Worm (Caenorhabditis elegans) whole organism, L3 larva: Measurements from ENCODE around the gene sax-3.

Source experiments
- R02D3.7 ChIP-seq: fragments of 150-350 bp; optimal IDR thresholded peaks from 2 replicates; lab custom pipeline; 2014; ENCODE audit warnings: missing biosample characterization, missing genetic modification characterization
- ZK546.5 ChIP-seq: sonication (generic microtip); optimal IDR thresholded peaks from 2 replicates; lab custom pipeline; 2017; ENCODE audit warnings: missing biosample characterization, missing genetic modification characterization
- ceh-16 ChIP-seq: sonication (generic microtip); optimal IDR thresholded peaks from 2 replicates; lab custom pipeline; 2017; ENCODE audit warnings: missing biosample characterization, missing genetic modification characterization
- ceh-28 ChIP-seq: fragments of 150-350 bp; optimal IDR thresholded peaks from 2 replicates; lab custom pipeline; 2014; ENCODE audit warnings: missing biosample characterization, missing genetic modification reagents, missing genetic modification characterization
- ceh-9 ChIP-seq: sonication (generic microtip); optimal IDR thresholded peaks from 2 replicates; lab custom pipeline; 2018; ENCODE audit warnings: missing biosample characterization, missing genetic modification characterization
- daf-12 ChIP-seq: fragments of 150-350 bp; optimal IDR thresholded peaks from 2 replicates; lab custom pipeline; 2014; ENCODE audit warnings: missing biosample characterization, missing genetic modification reagents, missing genetic modification characterization
- egl-5 ChIP-seq: fragments of 150-350 bp; optimal IDR thresholded peaks from 2 replicates; lab custom pipeline; 2017; ENCODE audit warnings: missing biosample characterization, missing genetic modification reagents, missing genetic modification characterization, inconsistent platforms
- elt-1 ChIP-seq: fragments of 150-350 bp; optimal IDR thresholded peaks from 2 replicates; lab custom pipeline; 2014; ENCODE audit warnings: missing biosample characterization, missing genetic modification characterization
- elt-3 ChIP-seq, 3 experiments: fragments of 150-350 bp in 1 of 3; sonication (generic microtip) in 2 of 3; optimal IDR thresholded peaks; 2 replicates in 2 of 3; 4 replicates in 1 of 3; lab custom pipeline; 2014 to 2017; ENCODE audit warnings: missing biosample characterization in 3 of 3, missing genetic modification characterization in 3 of 3
- fkh-10 ChIP-seq: sonication (generic microtip); optimal IDR thresholded peaks from 2 replicates; lab custom pipeline; 2017; ENCODE audit warnings: missing biosample characterization, missing genetic modification reagents, missing genetic modification characterization
- fkh-2 ChIP-seq: fragments of 150-350 bp; optimal IDR thresholded peaks from 2 replicates; lab custom pipeline; 2014; ENCODE audit warnings: missing biosample characterization, missing genetic modification reagents, missing genetic modification characterization
- fos-1 ChIP-seq: fragments of 150-350 bp; optimal IDR thresholded peaks from 2 replicates; lab custom pipeline; 2014; ENCODE audit warnings: missing biosample characterization, missing genetic modification characterization
- hmg-11 ChIP-seq: sonication (generic microtip); optimal IDR thresholded peaks from 2 replicates; lab custom pipeline; 2016; ENCODE audit warnings: missing genetic modification characterization, missing compliant biosample characterization
- jun-1 ChIP-seq: fragments of 150-350 bp; optimal IDR thresholded peaks from 2 replicates; lab custom pipeline; 2014; ENCODE audit warnings: missing biosample characterization, missing genetic modification reagents, missing genetic modification characterization
- lin-15B ChIP-seq: fragments of 150-350 bp; optimal IDR thresholded peaks from 2 replicates; lab custom pipeline; 2014; ENCODE audit warnings: missing biosample characterization, missing genetic modification characterization
- lin-39 ChIP-seq: fragments of 150-350 bp; optimal IDR thresholded peaks from 2 replicates; lab custom pipeline; 2018; ENCODE audit warnings: missing biosample characterization, missing genetic modification reagents, missing genetic modification characterization
- lsy-12 ChIP-seq: sonication (generic microtip); optimal IDR thresholded peaks from 2 replicates; lab custom pipeline; 2016; ENCODE audit warnings: mild to moderate bottlenecking, missing genetic modification characterization, missing compliant biosample characterization
- mml-1 ChIP-seq: fragments of 150-350 bp; sonication (generic microtip); optimal IDR thresholded peaks from 3 replicates; lab custom pipeline; 2014; ENCODE audit warnings: missing biosample characterization, missing genetic modification characterization
- nfya-1 ChIP-seq: sonication (generic microtip); optimal IDR thresholded peaks from 2 replicates; lab custom pipeline; 2017; ENCODE audit warnings: missing genetic modification characterization, mild to moderate bottlenecking, missing compliant biosample characterization, antibody characterized with exemption, moderate library complexity; ENCODE audit not compliant: insufficient read depth
- nhr-11 ChIP-seq: fragments of 150-350 bp; optimal IDR thresholded peaks from 2 replicates; lab custom pipeline; 2014; ENCODE audit warnings: missing biosample characterization, missing genetic modification characterization
- nhr-25 ChIP-seq: sonication (generic microtip); optimal IDR thresholded peaks from 2 replicates; lab custom pipeline; 2017; ENCODE audit warnings: missing biosample characterization, missing genetic modification characterization
- nhr-28 ChIP-seq: fragments of 150-350 bp; optimal IDR thresholded peaks from 2 replicates; lab custom pipeline; 2014; ENCODE audit warnings: missing biosample characterization, missing genetic modification characterization
- nhr-67 ChIP-seq: fragments of 150-350 bp; optimal IDR thresholded peaks from 2 replicates; lab custom pipeline; 2014; ENCODE audit warnings: missing biosample characterization, missing genetic modification characterization
- nhr-76 ChIP-seq: fragments of 150-350 bp; sonication (generic microtip); optimal IDR thresholded peaks from 5 replicates; lab custom pipeline; 2014; ENCODE audit warnings: missing biosample characterization, missing genetic modification characterization
- pha-4 ChIP-seq: fragments of 150-350 bp; optimal IDR thresholded peaks from 2 replicates; lab custom pipeline; 2014; ENCODE audit warnings: missing biosample characterization, missing genetic modification reagents, missing genetic modification characterization
- sea-2 ChIP-seq: fragments of 150-350 bp; sonication (generic microtip); optimal IDR thresholded peaks from 4 replicates; lab custom pipeline; 2014; ENCODE audit warnings: missing biosample characterization, missing genetic modification reagents, missing genetic modification characterization
- skn-1 ChIP-seq: fragments of 150-350 bp; optimal IDR thresholded peaks from 2 replicates; lab custom pipeline; 2014; ENCODE audit warnings: missing biosample characterization, missing genetic modification characterization
- snpc-4 ChIP-seq: fragments of 150-350 bp; optimal IDR thresholded peaks from 2 replicates; lab custom pipeline; 2014; ENCODE audit warnings: missing biosample characterization, missing genetic modification characterization
- tbx-2 ChIP-seq: sonication (generic microtip); optimal IDR thresholded peaks from 2 replicates; lab custom pipeline; 2016; ENCODE audit warnings: mild to moderate bottlenecking, missing genetic modification characterization, missing compliant biosample characterization
- unc-39 ChIP-seq: sonication (generic microtip); optimal IDR thresholded peaks from 4 replicates; lab custom pipeline; 2017; ENCODE audit warnings: missing biosample characterization, missing genetic modification characterization
- unc-62 ChIP-seq: fragments of 150-350 bp; sonication (generic microtip); optimal IDR thresholded peaks from 4 replicates; lab custom pipeline; 2014; ENCODE audit warnings: missing biosample characterization, missing genetic modification reagents, missing genetic modification characterization
- ztf-11 ChIP-seq: fragments of 150-350 bp; optimal IDR thresholded peaks from 2 replicates; lab custom pipeline; 2014; ENCODE audit warnings: missing biosample characterization, missing genetic modification characterization

Gene sax-3

DNA sequence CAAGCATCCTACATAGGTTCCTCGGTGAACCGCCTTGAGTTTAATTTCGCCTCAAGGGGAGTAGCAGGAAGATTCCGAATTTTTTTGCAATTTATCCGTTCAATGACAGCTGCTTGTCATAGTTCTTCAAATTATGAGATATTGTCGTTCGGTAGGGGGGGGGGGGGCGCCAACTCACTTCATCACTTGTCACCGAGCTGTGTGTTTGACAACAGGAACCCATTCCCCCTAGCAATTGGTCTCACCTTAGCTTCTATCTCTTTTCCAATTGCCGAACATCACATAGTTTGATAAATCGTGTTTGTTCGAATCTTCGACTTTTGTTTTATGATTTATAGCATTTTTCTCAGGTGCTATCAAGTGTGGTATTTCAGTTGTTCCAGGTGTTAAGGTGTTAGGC is 28.9 kb upstream of the sax-3 start:
- TF ChIP-seq egl-5 (tag; lab: Kevin White, UChicago) (peak; percentile 38), pha-4 (tag; lab: Kevin White, UChicago) (no peak), unc-62 (GFP tag; lab: Kevin White, UChicago) (peak; percentile 1), unc-39 (tag; lab: Kevin White, UChicago) (no peak), ceh-28 (no peak)

DNA sequence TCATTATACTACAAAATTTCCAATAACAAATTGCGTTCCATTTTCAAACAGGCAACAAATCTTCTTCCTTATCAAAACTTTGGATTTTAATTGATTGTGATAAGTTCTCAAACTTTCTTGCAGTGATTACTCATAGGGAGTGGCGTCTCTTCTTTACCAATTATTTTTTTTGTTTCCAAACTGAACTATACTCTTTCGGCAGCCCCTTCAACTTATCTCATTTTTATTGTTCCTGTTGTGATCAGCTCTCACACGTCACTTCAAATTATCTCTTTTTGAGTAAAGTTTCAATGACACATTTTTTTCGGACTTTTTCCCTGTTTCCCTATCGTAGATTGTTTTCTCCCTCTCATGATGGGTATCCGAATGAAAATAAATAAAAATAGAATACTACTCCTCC is 26.7 kb upstream of the sax-3 start:
- TF ChIP-seq nhr-25 (no peak), nhr-67 (no peak), ceh-28 (no peak), nhr-28 (tag; lab: Kevin White, UChicago) (no peak), ztf-11 (tag; lab: Kevin White, UChicago) (no peak), lsy-12 (tag; lab: Kevin White, UChicago) (no peak), fos-1 (no peak), daf-12 (tag; lab: Kevin White, UChicago) (no peak), nhr-11 (tag; lab: Kevin White, UChicago) (no peak), skn-1 (tag; lab: Kevin White, UChicago) (no peak), fkh-10 (GFP tag; lab: Kevin White, UChicago) (no peak), jun-1 (tag; lab: Kevin White, UChicago) (no peak), sea-2 (no peak), nhr-76 (no peak)

DNA sequence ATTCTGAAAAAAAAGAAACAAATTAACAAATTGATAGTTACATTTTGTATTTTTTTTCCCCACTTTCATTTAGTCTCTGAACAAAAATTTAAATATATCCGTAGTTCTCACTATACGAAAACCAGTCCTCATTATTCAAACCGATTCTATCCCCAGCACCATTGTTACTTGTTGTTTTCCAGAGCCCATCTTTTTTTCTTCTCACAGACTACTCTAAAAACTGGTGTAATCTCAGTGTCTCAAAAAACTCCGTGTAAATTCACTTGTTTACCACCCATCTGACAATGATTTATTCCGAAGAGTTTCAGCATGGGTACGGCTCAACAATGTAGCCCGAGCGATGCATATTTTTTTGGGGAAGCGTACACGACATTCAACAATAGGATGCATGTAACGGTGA is 23.3 kb upstream of the sax-3 start, which contains the start of gene C12D12.3:
Gene C12D12.3, plus strand, starts transcription at position 301 of the 400 bp plus-strand sequence.
- TF ChIP-seq ceh-16 (tag; lab: Kevin White, UChicago): no peak
- no peak for TF ChIP-seq ztf-11 (tag; lab: Kevin White, UChicago)
- TF ChIP-seq sea-2: no peak
- no peak for TF ChIP-seq tbx-2 (tag; lab: Kevin White, UChicago)
- TF ChIP-seq egl-5 (tag; lab: Kevin White, UChicago): no peak
- no peak for TF ChIP-seq daf-12 (tag; lab: Kevin White, UChicago)
- no peak for TF ChIP-seq ceh-9 (tag; lab: Kevin White, UChicago)
- no peak for TF ChIP-seq pha-4 (tag; lab: Kevin White, UChicago)
- TF ChIP-seq fos-1: no peak
- no peak for TF ChIP-seq elt-1 (tag; lab: Kevin White, UChicago)
- TF ChIP-seq snpc-4 (tag; lab: Kevin White, UChicago): no peak
- no peak for TF ChIP-seq nhr-25
- no peak for TF ChIP-seq nfya-1 (tag; lab: Kevin White, UChicago)
- no peak for TF ChIP-seq skn-1 (tag; lab: Kevin White, UChicago)
- no peak for TF ChIP-seq mml-1 (tag; lab: Kevin White, UChicago)
- TF ChIP-seq unc-39 (tag; lab: Kevin White, UChicago): no peak
- TF ChIP-seq lin-15B: no peak
- TF ChIP-seq, all 47 proteins: peak for 0

DNA sequence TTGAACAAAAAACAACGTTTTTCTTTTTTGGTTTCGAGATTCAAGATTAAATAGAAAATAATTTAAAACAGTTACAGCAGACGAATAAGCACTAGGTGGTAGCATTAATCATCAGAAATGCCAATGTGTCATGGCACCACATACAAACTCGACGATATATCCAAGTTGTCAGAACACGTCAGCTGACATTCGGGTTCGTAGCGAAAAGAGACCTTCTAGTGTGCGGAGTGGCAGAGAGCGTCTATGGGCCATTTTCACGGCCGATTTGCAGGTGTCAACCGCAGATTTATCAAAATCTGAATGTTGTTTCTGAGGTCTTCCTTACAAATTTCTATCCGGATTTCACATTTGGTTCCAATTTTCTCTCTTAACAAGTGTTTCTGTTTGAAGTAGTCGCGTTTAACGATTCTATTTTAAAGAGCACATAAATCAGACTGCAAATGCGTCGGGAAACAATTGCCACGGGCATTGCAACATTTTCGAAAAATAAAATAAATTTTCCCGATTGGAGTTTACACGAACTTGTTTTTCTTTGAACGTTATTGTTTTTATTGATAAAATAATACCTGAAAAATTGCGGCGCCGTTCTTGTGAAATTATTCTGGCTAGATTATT is 22.5 kb upstream of the sax-3 start:
- peak; percentile 12 for TF ChIP-seq lin-39 (tag; lab: Kevin White, UChicago)
- peak; percentile 24 for TF ChIP-seq egl-5 (tag; lab: Kevin White, UChicago)
- no peak for TF ChIP-seq fkh-2 (tag; lab: Kevin White, UChicago)

DNA sequence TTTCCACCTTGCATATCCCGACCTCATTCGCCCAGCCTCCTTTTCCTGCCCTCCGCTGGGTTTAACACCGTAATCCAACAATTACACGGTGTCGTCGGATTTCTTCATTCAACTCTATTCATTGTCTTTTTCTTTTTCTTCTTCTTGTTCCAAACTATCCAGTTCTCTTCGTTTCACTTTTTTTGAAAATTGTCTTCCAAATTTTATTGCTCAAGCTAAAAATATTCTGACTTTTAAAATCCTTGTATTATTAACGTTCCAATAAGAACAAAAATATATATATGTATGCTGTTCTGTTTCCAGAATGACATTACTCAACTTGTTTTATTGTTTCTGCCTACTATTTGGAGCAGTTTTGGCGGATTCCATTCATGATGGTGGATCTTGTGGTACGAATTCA is 14.2 kb upstream of the sax-3 start, which contains the start of gene wrt-6:
Gene wrt-6, plus strand, starts transcription at position 301 of the 400 bp plus-strand sequence.
- TF ChIP-seq nhr-76 (no peak), elt-3 (tag; optimal IDR thresholded peaks at IDR 0.05; lab: Kevin White, UChicago) (no peak), hmg-11 (tag; lab: Kevin White, UChicago) (no peak), lsy-12 (tag; lab: Kevin White, UChicago) (no peak), ZK546.5 (tag; lab: Kevin White, UChicago) (no peak), R02D3.7 (no peak), sea-2 (no peak)
- TF ChIP-seq, all 47 proteins: peak for 0

DNA sequence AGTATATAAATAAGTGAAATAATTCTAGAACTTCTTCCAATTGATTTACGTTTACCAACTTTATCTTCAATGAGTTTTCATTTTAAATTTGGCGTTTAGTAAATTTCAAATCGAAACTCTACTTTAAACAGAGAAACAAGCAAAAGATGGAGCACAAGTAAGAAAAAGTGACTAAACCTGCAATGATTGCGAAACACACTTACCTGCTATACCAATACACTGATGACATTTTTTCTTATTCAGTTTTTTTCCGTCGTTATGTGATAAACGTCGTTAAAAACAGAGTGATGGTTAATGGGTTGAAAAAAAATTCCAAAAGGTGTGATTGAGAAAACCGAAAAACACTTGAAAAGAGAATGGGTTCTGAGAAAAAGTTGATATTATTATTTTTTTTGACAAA is 8.1 kb upstream of the sax-3 start:
- no peak for TF ChIP-seq nfya-1 (tag; lab: Kevin White, UChicago)
